Worm (Caenorhabditis elegans): ENCODE results near the gene cgh-1.

Gene cgh-1

ce11 chrIII:7499421-7499902, 1.8 kb upstream of the cgh-1 start, which contains the start of the genes C07H6.9 and sap-140 (continued):
- no peak for TF ChIP-seq egl-18 (GFP tag; IDR thresholded peaks at IDR 0.05)
- no peak for TF ChIP-seq nhr-90 (tag; optimal IDR thresholded peaks at IDR 0.05)
- TF ChIP-seq dpff-1 (tag; optimal IDR thresholded peaks at IDR 0.05): no peak
- peak; percentile 77 for TF ChIP-seq lin-40 (tag; optimal IDR thresholded peaks at IDR 0.05)
- peak in 2 of 3 experiments; percentile 84 to 92 for TF ChIP-seq lin-35 (GFP tag; optimal IDR thresholded peaks at IDR 0.05)
- peak; percentile 62 for TF ChIP-seq tlf-1 (GFP tag; optimal IDR thresholded peaks at IDR 0.05)
- no peak for TF ChIP-seq F23B12.7 (tag; optimal IDR thresholded peaks at IDR 0.05; ENCODE audit: insufficient read depth)
- TF ChIP-seq ama-1 (optimal IDR thresholded peaks at IDR 0.05): no peak
- TF ChIP-seq ama-1 (GFP tag; optimal IDR thresholded peaks at IDR 0.05): no peak
- no peak for TF ChIP-seq nfya-1 (tag; optimal IDR thresholded peaks at IDR 0.05; ENCODE audit: borderline replicate concordance, insufficient read depth)
- TF ChIP-seq lsl-1 (GFP tag; optimal IDR thresholded peaks at IDR 0.05): peak; percentile 65
- TF ChIP-seq F39B2.1 (GFP tag; IDR thresholded peaks at IDR 0.05): no peak
- TF ChIP-seq F10E7.11 (tag; optimal IDR thresholded peaks at IDR 0.05): no peak
- TF ChIP-seq ceh-27 (GFP tag; optimal IDR thresholded peaks at IDR 0.05): no peak
- TF ChIP-seq K11D2.4 (GFP tag; IDR thresholded peaks at IDR 0.05): peak; percentile 11; the same call in 1 of the 2 replicates
- no peak for TF ChIP-seq lsy-27 (tag; optimal IDR thresholded peaks at IDR 0.05; ENCODE audit: borderline replicate concordance, insufficient read depth)
- peak; percentile 79 for TF ChIP-seq mcd-1 (GFP tag; IDR thresholded peaks at IDR 0.05)
- no peak for TF ChIP-seq unc-130 (GFP tag; optimal IDR thresholded peaks at IDR 0.05)
- peak; percentile 62 for TF ChIP-seq madf-6 (GFP tag; IDR thresholded peaks at IDR 0.05)
- no peak for TF ChIP-seq attf-3 (GFP tag; conservative IDR thresholded peaks at IDR 0.05)
- peak in 1 of 2 experiments; percentile 14 for TF ChIP-seq let-607 (tag; optimal IDR thresholded peaks at IDR 0.05)
- peak; percentile 83; the same call in 1 of the 2 replicates for TF ChIP-seq Y53G8AR.9 (GFP tag; conservative IDR thresholded peaks at IDR 0.05)
- no peak for TF ChIP-seq ceh-100 (GFP tag; IDR thresholded peaks at IDR 0.05)
- TF ChIP-seq hsf-1 (GFP tag; IDR thresholded peaks at IDR 0.05): no peak
- TF ChIP-seq nhr-179 (tag; optimal IDR thresholded peaks at IDR 0.05): no peak
- TF ChIP-seq F49E8.2 (tag; optimal IDR thresholded peaks at IDR 0.05; ENCODE audit: insufficient read depth): no peak
- TF ChIP-seq aptf-3 (GFP tag; IDR thresholded peaks at IDR 0.05): no peak
- TF ChIP-seq ztf-26 (tag; optimal IDR thresholded peaks at IDR 0.05): no peak
- TF ChIP-seq snpc-1.3 (tag; optimal IDR thresholded peaks at IDR 0.05; ENCODE audit: insufficient read depth): no peak
- TF ChIP-seq F37B4.10 (GFP tag; IDR thresholded peaks at IDR 0.05): no peak
- TF ChIP-seq T07F8.4 (tag; optimal IDR thresholded peaks at IDR 0.05): no peak
- no peak for TF ChIP-seq egl-44 (GFP tag; IDR thresholded peaks at IDR 0.05)
- no peak for TF ChIP-seq attf-6 (GFP tag; IDR thresholded peaks at IDR 0.05)
- no peak for TF ChIP-seq somi-1 (GFP tag; optimal IDR thresholded peaks at IDR 0.05)
- TF ChIP-seq Y95B8A.8 (GFP tag; IDR thresholded peaks at IDR 0.05): no peak
- no peak for TF ChIP-seq gei-17 (GFP tag; optimal IDR thresholded peaks at IDR 0.05)
- TF ChIP-seq ZK185.1 (tag; optimal IDR thresholded peaks at IDR 0.05; ENCODE audit: poor library complexity, severe bottlenecking): no peak
- TF ChIP-seq him-1 (tag; optimal IDR thresholded peaks at IDR 0.05): no peak
- TF ChIP-seq Y53F4B.3 (GFP tag; IDR thresholded peaks at IDR 0.05): no peak
- no peak for TF ChIP-seq C06A6.2 (GFP tag; conservative IDR thresholded peaks at IDR 0.05)
- TF ChIP-seq attf-5 (GFP tag; optimal IDR thresholded peaks at IDR 0.05): peak; percentile 67
- no peak for TF ChIP-seq mel-28 (tag; optimal IDR thresholded peaks at IDR 0.05; ENCODE audit: borderline replicate concordance)
- TF ChIP-seq cebp-1 (GFP tag; IDR thresholded peaks at IDR 0.05): no peak
- TF ChIP-seq cebp-1 (tag; optimal IDR thresholded peaks at IDR 0.05): peak; percentile 75
- TF ChIP-seq T26A5.8 (tag; optimal IDR thresholded peaks at IDR 0.05): no peak
- TF ChIP-seq zim-3 (tag; optimal IDR thresholded peaks at IDR 0.05): no peak
- TF ChIP-seq F52B5.7 (tag; optimal IDR thresholded peaks at IDR 0.05): no peak
- TF ChIP-seq die-1 (tag; optimal IDR thresholded peaks at IDR 0.05): no peak
